Worm (Caenorhabditis elegans): ENCODE data around the gene grl-21.

Gene grl-21

ce11 chrIV:10716348-10716747 is 20.9 kb upstream of the grl-21 start, which contains the start of gene ncx-3:
ncx-3 (plus strand) TSS chrIV:10716648.
- no peak for TF ChIP-seq lin-13 (GFP tag; optimal IDR thresholded peaks at IDR 0.05)
- TF ChIP-seq aly-2 (tag; optimal IDR thresholded peaks at IDR 0.05), result no peak
- TF ChIP-seq ztf-11 (tag; optimal IDR thresholded peaks at IDR 0.05), result no peak
- no peak for TF ChIP-seq unc-62 (GFP tag; optimal IDR thresholded peaks at IDR 0.05)

DNA sequence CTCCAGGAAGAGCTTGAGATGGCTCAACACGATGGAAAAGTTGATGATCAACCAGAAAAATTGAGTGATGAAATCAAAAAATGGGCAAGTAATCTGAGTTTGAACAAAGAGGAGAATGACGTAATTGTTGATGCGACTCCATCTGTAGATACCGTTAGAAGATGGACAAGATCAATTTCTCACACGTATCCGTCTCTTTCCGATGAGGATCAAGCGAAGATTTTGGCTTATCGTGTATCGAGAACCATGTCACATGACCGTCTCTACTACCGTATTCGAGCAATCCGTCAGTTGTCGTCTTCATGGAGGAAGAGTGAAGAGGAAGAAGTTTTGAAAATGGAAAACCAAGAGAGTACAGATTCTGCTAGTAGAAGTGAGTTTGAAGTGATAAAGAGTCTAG is 19.2 kb upstream of the grl-21 start:
- TF ChIP-seq elt-1 (tag; optimal IDR thresholded peaks at IDR 0.05), result peak; percentile 25
- TF ChIP-seq nhr-129 (tag; optimal IDR thresholded peaks at IDR 0.05), result no peak
- no peak for TF ChIP-seq fos-1 (tag; optimal IDR thresholded peaks at IDR 0.05)

DNA sequence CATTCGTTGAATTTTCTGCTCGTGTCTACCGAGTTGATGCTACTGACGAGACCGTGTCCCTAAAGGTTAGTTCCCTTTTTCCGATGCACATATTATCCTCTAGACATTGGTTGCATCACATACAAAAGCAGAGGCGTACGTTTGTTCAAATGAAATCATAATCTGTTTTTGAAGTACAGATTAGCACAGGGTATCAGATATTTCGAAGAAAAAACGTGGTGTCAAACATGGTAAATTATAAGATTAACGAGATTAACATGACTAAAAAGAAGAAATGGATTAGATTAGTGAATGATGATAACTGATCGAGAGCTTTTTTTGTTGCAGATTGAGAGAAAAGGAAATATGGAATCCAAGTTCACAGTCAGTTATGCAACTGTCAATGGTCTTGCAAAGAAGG is 18.4 kb upstream of the grl-21 start:
- TF ChIP-seq crh-2 (tag; optimal IDR thresholded peaks at IDR 0.05) (no peak), alr-1 (tag; optimal IDR thresholded peaks at IDR 0.05) (no peak), blmp-1 (tag; optimal IDR thresholded peaks at IDR 0.05; ENCODE audit: insufficient read depth) (no peak), mab-5 (tag; optimal IDR thresholded peaks at IDR 0.05) (no peak), sem-4 (tag; optimal IDR thresholded peaks at IDR 0.05) (no peak), nhr-77 (tag; optimal IDR thresholded peaks at IDR 0.05) (no peak), unc-55 (GFP tag; optimal IDR thresholded peaks at IDR 0.05) (no peak), lin-11 (tag; optimal IDR thresholded peaks at IDR 0.05) (no peak), nhr-11 (tag; optimal IDR thresholded peaks at IDR 0.05) (no peak)

- no peak for TF ChIP-seq F13H6.1 (tag; optimal IDR thresholded peaks at IDR 0.05)
- TF ChIP-seq unc-55 (GFP tag; optimal IDR thresholded peaks at IDR 0.05), result no peak
- TF ChIP-seq aly-2 (tag; optimal IDR thresholded peaks at IDR 0.05), result no peak
- no peak for TF ChIP-seq R02D3.7 (tag; optimal IDR thresholded peaks at IDR 0.05)
- no peak for TF ChIP-seq mbf-1 (tag; optimal IDR thresholded peaks at IDR 0.05)
- no peak for TF ChIP-seq ztf-1 (GFP tag; conservative IDR thresholded peaks at IDR 0.05)
- TF ChIP-seq elt-1 (tag; optimal IDR thresholded peaks at IDR 0.05), result no peak
- TF ChIP-seq ceh-82 (tag; optimal IDR thresholded peaks at IDR 0.05), result no peak
- TF ChIP-seq lsy-2 (tag; optimal IDR thresholded peaks at IDR 0.05), result no peak
- TF ChIP-seq alr-1 (tag; optimal IDR thresholded peaks at IDR 0.05), result no peak
- TF ChIP-seq lin-39 (tag; optimal IDR thresholded peaks at IDR 0.05), result no peak
- TF ChIP-seq ztf-4 (tag; optimal IDR thresholded peaks at IDR 0.05), result no peak
- no peak for TF ChIP-seq nhr-11 (tag; optimal IDR thresholded peaks at IDR 0.05)
- TF ChIP-seq Y55F3AM.14 (GFP tag; optimal IDR thresholded peaks at IDR 0.05), result no peak
- TF ChIP-seq nhr-23 (tag; optimal IDR thresholded peaks at IDR 0.05), result no peak
- no peak for TF ChIP-seq gmeb-1 (tag; optimal IDR thresholded peaks at IDR 0.05)
- no peak for TF ChIP-seq nhr-237 (tag; optimal IDR thresholded peaks at IDR 0.05)
- TF ChIP-seq ztf-11 (tag; optimal IDR thresholded peaks at IDR 0.05), result no peak
- no peak for TF ChIP-seq peb-1 (tag; optimal IDR thresholded peaks at IDR 0.05)
Measured at ce11 chrIV:10727734-10728133, 9.5 kb upstream of the grl-21 start, which contains the start of gene ZC168.2. ZC168.2 (plus strand) TSS chrIV:10728034.

DNA sequence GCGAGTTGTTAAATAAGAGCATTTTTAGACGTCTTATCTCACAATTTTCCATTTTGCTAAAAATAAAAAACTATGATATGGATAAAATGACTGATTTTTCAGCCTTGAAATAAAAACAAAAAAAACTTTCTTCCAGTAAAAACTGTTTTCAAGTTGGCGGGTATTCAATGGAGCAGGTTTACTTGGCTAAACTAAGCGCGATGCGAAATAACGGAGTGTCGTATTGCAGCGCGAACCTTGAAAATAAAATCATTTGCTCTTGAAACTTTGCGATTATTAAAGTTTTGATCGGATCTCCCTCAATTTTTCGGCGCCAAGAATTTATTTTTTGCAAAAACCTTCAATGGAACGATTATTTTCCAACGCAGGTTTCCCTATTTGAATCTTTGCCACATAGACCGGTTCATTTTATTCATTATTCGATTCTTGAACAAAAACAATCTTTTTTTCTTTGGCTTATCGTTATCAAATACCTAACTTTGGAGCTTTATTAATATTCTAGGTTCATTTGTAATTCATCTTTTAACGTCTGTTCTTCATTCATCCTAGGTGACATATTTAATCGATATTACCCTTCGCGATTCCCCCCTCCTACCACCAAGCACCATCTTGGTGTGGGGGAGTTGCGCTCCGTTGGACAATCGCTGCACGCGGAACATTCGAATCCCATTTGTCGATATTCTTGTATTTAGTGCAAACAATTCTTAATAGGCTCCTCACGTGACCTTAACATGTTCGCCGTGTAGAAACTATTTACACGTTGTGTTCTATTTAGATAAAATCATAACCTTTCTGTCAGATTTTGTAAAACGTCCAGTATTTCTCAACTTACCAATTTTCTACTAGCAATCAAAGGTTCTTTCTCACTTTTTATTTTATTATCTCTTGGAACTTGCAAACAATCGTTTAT is 2.5 kb upstream of the grl-21 start, which contains the start of the genes orc-5 and cyb-1:
Gene orc-5 (minus strand): TSS at position 62 of the 910 bp plus-strand sequence.
Gene cyb-1 (plus strand): TSS at position 690 of the 910 bp plus-strand sequence.
- peak; percentile 5 for TF ChIP-seq fos-1 (tag; optimal IDR thresholded peaks at IDR 0.05)
- peak; percentile 93 for TF ChIP-seq unc-55 (GFP tag; optimal IDR thresholded peaks at IDR 0.05)
- TF ChIP-seq elt-1 (tag; optimal IDR thresholded peaks at IDR 0.05), result no peak
- TF ChIP-seq sem-4 (tag; optimal IDR thresholded peaks at IDR 0.05), result peak; percentile 25
- TF ChIP-seq lin-11 (tag; optimal IDR thresholded peaks at IDR 0.05), result peak; percentile 59
- no peak for TF ChIP-seq egl-27 (tag; optimal IDR thresholded peaks at IDR 0.05)
- no peak for TF ChIP-seq nhr-11 (tag; optimal IDR thresholded peaks at IDR 0.05)
- TF ChIP-seq gmeb-1 (tag; optimal IDR thresholded peaks at IDR 0.05), result peak; percentile 98
- no peak for TF ChIP-seq R02D3.7 (tag; optimal IDR thresholded peaks at IDR 0.05)
- peak; percentile 59 for TF ChIP-seq mab-5 (tag; optimal IDR thresholded peaks at IDR 0.05)
- peak; percentile 42 for TF ChIP-seq sma-3 (GFP tag; optimal IDR thresholded peaks at IDR 0.05)
- TF ChIP-seq nhr-77 (tag; optimal IDR thresholded peaks at IDR 0.05), result no peak
- no peak for TF ChIP-seq nhr-10 (tag; optimal IDR thresholded peaks at IDR 0.05)
- peak; percentile 9 for TF ChIP-seq blmp-1 (tag; optimal IDR thresholded peaks at IDR 0.05; ENCODE audit: insufficient read depth)
- TF ChIP-seq lsy-2 (tag; optimal IDR thresholded peaks at IDR 0.05), result peak in 1 of 2 experiments; percentile 89
- TF ChIP-seq F13H6.1 (tag; optimal IDR thresholded peaks at IDR 0.05), result no peak
- TF ChIP-seq peb-1 (tag; optimal IDR thresholded peaks at IDR 0.05), result no peak
- TF ChIP-seq sma-9 (GFP tag; optimal IDR thresholded peaks at IDR 0.05), result peak; percentile 78
- TF ChIP-seq sma-9 (tag; optimal IDR thresholded peaks at IDR 0.05), result no peak
- peak; percentile 31 for TF ChIP-seq snpc-4 (tag; optimal IDR thresholded peaks at IDR 0.05)
- TF ChIP-seq zag-1 (tag; optimal IDR thresholded peaks at IDR 0.05), result no peak
- TF ChIP-seq Y55F3AM.14 (GFP tag; optimal IDR thresholded peaks at IDR 0.05), result no peak
- TF ChIP-seq nhr-6 (tag; optimal IDR thresholded peaks at IDR 0.05), result peak; percentile 72
- TF ChIP-seq aly-2 (tag; optimal IDR thresholded peaks at IDR 0.05), result no peak
- no peak for TF ChIP-seq dmd-4 (tag; optimal IDR thresholded peaks at IDR 0.05)
- TF ChIP-seq ztf-1 (GFP tag; conservative IDR thresholded peaks at IDR 0.05), result no peak
- no peak for TF ChIP-seq alr-1 (tag; optimal IDR thresholded peaks at IDR 0.05)
- TF ChIP-seq ztf-11 (tag; optimal IDR thresholded peaks at IDR 0.05), result no peak
- TF ChIP-seq lin-13 (GFP tag; optimal IDR thresholded peaks at IDR 0.05), result no peak
- TF ChIP-seq ztf-4 (tag; optimal IDR thresholded peaks at IDR 0.05), result peak; percentile 42
- TF ChIP-seq nhr-25 (tag; optimal IDR thresholded peaks at IDR 0.05), result peak; percentile 67
- TF ChIP-seq nhr-129 (tag; optimal IDR thresholded peaks at IDR 0.05), result peak; percentile 81
- TF ChIP-seq ZK546.5 (tag; optimal IDR thresholded peaks at IDR 0.05), result no peak
